Fruit fly (Drosophila melanogaster): Measurements from ENCODE around the gene Lgr1.
"Not testable (repeated sequence)": the region's sequence is repeated elsewhere in the genome, so short reads cannot be mapped to it uniquely, and the experiment has no call there.

Gene Lgr1

DNA sequence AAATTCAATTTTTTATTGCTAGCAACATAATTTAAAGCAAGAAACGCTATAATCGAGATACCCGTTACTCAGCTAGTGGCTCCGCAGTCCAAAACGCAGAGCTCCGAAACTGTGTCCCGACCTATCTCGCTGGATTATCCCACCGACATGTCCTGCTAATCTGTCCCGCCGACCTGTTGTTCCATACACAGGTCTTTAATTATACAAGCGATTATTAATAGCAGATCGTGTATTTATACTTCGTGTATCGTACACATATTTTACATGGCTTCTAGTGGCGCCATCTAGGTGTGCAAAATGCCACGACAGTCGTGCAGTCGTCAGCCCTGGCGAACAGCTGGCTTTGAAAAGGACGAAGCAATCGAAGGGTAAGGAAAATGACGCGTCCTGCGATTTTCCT is 7.7 kb downstream of the Lgr1 start, which contains the start of gene CG14321:
Gene CG14321 (plus strand): TSS at position 338 of the 400 bp plus-strand sequence.
- no peak for TF ChIP-seq Dll (optimal IDR thresholded peaks at IDR 0.05)
- TF ChIP-seq usp (GFP tag; optimal IDR thresholded peaks at IDR 0.05), result no peak
- TF ChIP-seq CG8478 (optimal IDR thresholded peaks at IDR 0.05), result no peak
- no peak for TF ChIP-seq psq (optimal IDR thresholded peaks at IDR 0.05)
- TF ChIP-seq EcR (GFP tag; optimal IDR thresholded peaks at IDR 0.05), result no peak
- no peak for TF ChIP-seq pan (optimal IDR thresholded peaks at IDR 0.05)

DNA sequence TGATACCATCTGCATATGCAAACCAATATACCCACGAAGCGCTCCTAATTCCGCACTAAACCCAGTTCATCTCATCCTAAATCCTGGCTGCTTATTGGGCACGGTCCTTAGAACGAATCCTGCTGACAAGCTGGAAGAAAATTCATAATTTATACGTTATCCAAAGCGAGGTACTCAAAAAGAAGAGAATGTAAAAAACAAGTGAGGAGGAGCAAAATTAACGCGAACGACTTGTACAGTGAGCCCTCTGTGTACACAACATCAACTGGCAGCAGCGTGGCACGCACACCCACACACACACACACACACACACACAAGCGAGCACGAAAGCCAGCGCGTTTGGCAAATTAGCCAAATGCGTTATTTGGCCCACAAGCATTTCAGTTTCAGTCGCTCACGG is 10.7 kb downstream of the Lgr1 start, which contains the start of gene TyrRII:
Gene TyrRII (plus strand): TSS at position 301 of the 400 bp plus-strand sequence.
- TF ChIP-seq usp (GFP tag; optimal IDR thresholded peaks at IDR 0.05), result no peak
- no peak for TF ChIP-seq EcR (GFP tag; optimal IDR thresholded peaks at IDR 0.05)
- TF ChIP-seq psq (optimal IDR thresholded peaks at IDR 0.05), result no peak
- no peak for TF ChIP-seq Dll (optimal IDR thresholded peaks at IDR 0.05)
- no peak for TF ChIP-seq CG8478 (optimal IDR thresholded peaks at IDR 0.05)
- TF ChIP-seq pan (optimal IDR thresholded peaks at IDR 0.05), result no peak

DNA sequence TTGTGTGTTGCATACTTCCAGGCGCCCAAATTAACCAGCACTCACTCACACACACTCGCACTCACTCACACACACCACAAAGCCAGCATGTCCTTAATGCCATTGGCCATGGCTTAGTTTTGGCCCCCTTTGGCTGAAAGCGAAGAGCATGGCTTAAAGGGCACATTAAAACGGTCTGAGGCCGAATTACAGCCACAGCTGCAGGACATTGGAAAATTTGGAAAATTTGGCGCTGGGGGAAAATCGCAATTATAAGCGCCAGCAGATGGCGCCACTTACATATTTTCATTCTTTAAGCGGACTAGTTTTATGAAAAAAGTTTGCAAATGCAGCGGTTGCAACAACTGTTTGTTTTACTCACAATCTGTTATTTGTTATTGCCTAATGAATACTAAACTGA is 17.0 kb downstream of the Lgr1 start:
- TF ChIP-seq pan (optimal IDR thresholded peaks at IDR 0.05) (no peak), Dll (optimal IDR thresholded peaks at IDR 0.05) (no peak), EcR (GFP tag; optimal IDR thresholded peaks at IDR 0.05) (no peak), psq (optimal IDR thresholded peaks at IDR 0.05) (no peak), CG8478 (optimal IDR thresholded peaks at IDR 0.05) (no peak), usp (GFP tag; optimal IDR thresholded peaks at IDR 0.05) (no peak)

DNA sequence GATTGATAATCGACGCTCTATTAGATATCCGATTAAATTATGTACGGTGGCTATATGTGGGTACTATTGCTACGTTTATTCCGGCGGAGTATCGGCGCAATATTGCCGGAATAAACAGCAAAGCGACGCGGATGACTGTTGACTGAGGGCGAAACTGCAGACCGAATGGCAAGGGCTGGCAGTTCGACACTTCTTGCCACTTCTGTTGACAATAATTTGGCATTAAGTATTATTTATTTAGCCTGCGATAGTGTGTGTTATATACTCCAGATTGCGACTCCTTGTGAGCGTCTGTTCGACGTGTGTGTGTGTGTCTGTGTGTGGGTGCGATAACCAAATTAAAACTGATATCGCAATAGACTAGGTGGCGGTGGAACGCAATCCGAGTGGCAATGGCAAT is 33.3 kb downstream of the Lgr1 start:
- TF ChIP-seq CG8478 (optimal IDR thresholded peaks at IDR 0.05) (no peak), Dll (optimal IDR thresholded peaks at IDR 0.05) (no peak), EcR (GFP tag; optimal IDR thresholded peaks at IDR 0.05) (no peak), psq (optimal IDR thresholded peaks at IDR 0.05) (no peak), pan (optimal IDR thresholded peaks at IDR 0.05) (no peak), usp (GFP tag; optimal IDR thresholded peaks at IDR 0.05) (no peak)

DNA sequence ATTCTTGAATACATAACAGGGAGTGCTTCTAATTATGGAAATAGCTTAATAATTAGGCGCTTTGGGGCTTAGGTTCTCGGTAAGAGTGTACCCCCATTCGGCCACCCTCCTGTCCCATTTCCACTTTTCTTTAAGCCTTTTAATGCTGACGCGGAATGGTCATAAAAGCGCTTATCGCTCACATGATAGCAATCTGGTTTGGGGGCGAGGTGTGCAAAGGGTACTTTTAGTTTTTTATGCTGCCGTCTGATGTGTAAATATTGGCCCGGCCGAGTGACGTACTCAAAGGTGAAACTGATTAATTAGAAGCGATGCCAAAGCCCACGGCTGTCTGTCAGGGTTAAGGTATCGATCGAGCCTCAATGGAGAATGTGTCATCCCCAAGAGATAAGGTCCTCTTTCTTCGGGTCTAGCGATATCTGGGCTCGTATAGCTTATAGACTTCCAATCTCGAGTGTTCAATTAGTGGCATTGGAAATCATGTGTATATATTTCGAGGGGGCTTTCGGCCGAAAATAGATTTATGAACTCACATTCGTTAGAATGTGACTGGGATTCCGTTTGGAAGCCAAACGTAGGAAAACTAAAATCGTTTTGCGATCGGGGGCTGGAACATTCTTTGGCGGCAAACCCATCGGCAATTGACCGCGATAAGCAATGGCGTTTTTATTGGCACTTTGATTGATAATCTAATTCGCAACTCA is 34.3 kb downstream of the Lgr1 start:
- TF ChIP-seq CG8478 (optimal IDR thresholded peaks at IDR 0.05) (no peak), Dll (optimal IDR thresholded peaks at IDR 0.05) (no peak), usp (GFP tag; optimal IDR thresholded peaks at IDR 0.05) (no peak), pan (optimal IDR thresholded peaks at IDR 0.05) (no peak), EcR (GFP tag; optimal IDR thresholded peaks at IDR 0.05) (no peak), psq (optimal IDR thresholded peaks at IDR 0.05) (no peak)

DNA sequence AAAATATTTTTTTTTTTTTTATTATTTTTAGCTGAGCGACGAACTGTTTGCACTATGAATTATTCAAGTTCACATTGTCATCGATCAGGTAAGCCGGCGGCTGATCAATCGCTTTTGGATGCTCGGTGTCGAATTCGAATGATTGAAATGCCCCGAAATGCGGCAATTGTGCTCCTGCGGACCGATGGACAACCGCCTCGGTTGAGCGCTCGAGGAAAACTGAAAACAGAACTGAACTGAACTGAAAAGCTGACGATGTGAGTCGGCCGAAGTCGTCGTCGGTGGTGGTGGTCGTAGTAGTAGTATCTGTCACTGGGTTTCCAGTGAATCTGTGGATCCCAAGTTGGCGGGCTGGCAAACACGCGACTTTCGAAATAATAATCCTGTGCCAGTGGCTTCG is 36.7 kb downstream of the Lgr1 start:
- TF ChIP-seq pan (optimal IDR thresholded peaks at IDR 0.05) (no peak), psq (optimal IDR thresholded peaks at IDR 0.05) (no peak), Dll (optimal IDR thresholded peaks at IDR 0.05) (no peak)

DNA sequence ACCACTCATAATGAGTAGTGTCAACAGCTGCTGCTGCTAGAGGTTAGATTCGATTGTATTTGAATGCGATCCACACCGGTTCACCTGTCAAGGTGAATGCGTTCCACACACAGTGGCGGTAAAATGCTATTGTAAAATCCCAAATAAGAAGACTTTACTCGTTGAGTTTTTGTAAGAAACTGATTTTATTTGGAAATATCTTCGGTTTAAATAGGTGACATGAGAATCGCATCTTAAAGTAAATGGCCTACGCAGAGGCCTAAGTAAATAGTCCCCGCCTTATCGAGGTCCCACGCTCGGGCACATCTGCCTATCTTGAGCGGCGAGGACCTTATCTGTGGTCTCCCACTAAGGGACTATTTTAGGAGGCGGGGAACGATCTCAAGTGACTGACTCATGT is 37.5 kb downstream of the Lgr1 start, which contains the start of gene TyrR:
Gene TyrR (minus strand): TSS at position 101 of the 400 bp plus-strand sequence.
- not testable (repeated sequence) for TF ChIP-seq EcR (GFP tag; optimal IDR thresholded peaks at IDR 0.05); usp (GFP tag; optimal IDR thresholded peaks at IDR 0.05); pan (optimal IDR thresholded peaks at IDR 0.05)

DNA sequence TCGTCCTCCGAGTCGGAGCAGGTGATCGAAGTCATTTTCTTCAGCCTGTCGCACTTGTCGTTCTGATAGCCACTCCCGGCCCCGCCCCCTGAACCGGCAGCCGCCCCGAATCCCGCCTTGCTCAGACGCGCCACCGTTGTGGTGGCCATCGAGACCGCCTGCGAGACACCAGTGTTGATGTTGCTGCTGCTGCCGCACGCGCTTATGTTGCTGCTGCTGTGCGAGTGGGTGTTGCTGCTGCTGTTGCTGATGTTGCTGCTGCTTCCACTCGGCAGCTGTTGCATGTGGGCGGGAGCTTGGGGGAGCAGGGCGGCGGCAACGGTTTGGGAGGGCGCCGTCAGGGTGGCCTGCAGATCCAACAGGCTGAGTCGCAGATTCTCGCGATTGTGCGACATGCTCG is 48.3 kb downstream of the Lgr1 start:
- no peak for TF ChIP-seq psq (optimal IDR thresholded peaks at IDR 0.05)
- TF ChIP-seq usp (GFP tag; optimal IDR thresholded peaks at IDR 0.05), result no peak
- no peak for TF ChIP-seq EcR (GFP tag; optimal IDR thresholded peaks at IDR 0.05)
- TF ChIP-seq CG8478 (optimal IDR thresholded peaks at IDR 0.05), result no peak
- TF ChIP-seq Dll (optimal IDR thresholded peaks at IDR 0.05), result no peak
- no peak for TF ChIP-seq pan (optimal IDR thresholded peaks at IDR 0.05)

DNA sequence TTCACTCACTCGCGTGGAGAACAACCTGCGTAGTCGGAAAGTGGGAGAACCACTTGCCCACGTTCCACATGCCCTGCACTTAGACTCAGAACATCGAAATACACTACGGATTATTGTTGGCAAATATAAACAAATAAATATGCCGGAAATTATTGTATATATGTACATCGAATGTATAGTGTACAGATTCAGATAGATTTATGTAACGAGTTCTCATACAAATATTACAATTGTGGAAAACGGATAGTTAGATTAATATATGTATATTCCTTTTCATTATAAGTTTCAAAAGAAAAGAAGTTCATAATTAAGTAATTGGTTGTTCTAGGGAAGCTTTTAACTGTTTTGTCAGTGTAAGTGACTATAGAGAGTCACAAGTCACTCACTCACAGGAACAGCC is 49.0 kb downstream of the Lgr1 start:
- TF ChIP-seq usp (GFP tag; optimal IDR thresholded peaks at IDR 0.05) (no peak), Dll (optimal IDR thresholded peaks at IDR 0.05) (no peak), EcR (GFP tag; optimal IDR thresholded peaks at IDR 0.05) (no peak), CG8478 (optimal IDR thresholded peaks at IDR 0.05) (no peak), pan (optimal IDR thresholded peaks at IDR 0.05) (no peak), psq (optimal IDR thresholded peaks at IDR 0.05) (no peak)

DNA sequence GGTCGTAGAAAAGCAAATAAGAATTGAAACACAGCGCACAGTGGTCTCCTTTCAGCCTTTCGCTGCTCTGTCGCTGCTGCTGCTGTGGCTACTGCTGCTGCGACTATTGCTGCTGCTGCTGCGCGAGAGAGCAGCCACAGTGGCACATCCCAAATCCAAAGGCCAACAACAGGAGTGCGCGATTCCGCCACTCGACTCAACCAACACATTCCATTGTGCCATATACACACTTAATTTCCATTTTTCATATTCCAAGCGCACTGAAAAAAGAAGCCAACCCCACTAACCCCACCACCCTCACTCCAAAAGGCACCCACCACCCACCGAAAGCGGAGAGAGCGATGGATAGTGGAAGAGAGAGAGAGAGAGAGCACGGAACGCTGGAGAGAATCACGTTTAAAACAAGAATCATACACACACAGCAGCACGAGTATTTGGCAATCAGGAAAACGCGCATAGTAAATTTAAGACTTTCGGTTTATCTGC is 50.6 kb downstream of the Lgr1 start:
- TF ChIP-seq EcR (GFP tag; optimal IDR thresholded peaks at IDR 0.05) (no peak), psq (optimal IDR thresholded peaks at IDR 0.05) (no peak), Dll (optimal IDR thresholded peaks at IDR 0.05) (no peak), CG8478 (optimal IDR thresholded peaks at IDR 0.05) (no peak), usp (GFP tag; optimal IDR thresholded peaks at IDR 0.05) (no peak), pan (optimal IDR thresholded peaks at IDR 0.05) (no peak)

DNA sequence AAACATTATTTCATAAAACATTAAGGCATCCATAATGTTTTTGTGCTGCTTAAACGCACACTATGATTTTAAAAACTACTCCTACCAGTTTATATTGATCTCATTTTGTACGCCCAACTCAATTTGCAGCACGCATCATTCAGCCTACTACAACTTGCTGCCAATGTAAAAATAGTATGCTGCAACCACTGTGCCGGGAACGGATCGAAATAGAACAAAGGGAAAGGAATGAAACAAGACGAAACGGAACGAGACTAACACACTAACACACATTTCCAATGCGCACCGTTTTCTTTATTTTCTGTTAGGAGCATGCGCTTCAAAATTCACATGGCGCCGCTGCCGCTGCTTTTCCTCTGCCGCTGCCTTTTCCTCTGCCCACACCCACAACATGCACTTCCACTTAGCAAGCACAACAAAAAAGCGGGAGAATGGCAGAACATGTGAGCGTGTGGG is 51.4 kb downstream of the Lgr1 start:
- TF ChIP-seq CG8478 (optimal IDR thresholded peaks at IDR 0.05), result no peak
- TF ChIP-seq psq (optimal IDR thresholded peaks at IDR 0.05), result no peak
- no peak for TF ChIP-seq EcR (GFP tag; optimal IDR thresholded peaks at IDR 0.05)
- no peak for TF ChIP-seq pan (optimal IDR thresholded peaks at IDR 0.05)
- TF ChIP-seq usp (GFP tag; optimal IDR thresholded peaks at IDR 0.05), result no peak
- TF ChIP-seq Dll (optimal IDR thresholded peaks at IDR 0.05), result no peak

DNA sequence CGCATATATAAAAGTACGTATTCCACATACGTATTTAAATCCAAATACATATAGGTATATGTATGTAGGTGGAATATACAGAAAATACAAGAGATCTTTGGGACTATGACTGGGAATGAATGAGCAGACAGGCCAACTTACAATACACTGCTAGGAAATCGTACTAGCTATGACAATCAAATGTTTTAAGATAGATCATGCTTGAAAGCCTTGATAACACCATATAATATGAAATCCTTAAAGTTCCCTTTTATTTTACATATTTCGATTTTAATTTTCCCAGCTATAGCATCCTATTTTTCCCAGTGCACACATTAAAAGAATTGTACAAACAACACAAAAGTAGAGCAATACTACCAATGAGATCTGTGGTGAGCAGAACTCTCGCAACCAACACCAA is 55.8 kb downstream of the Lgr1 start:
- TF ChIP-seq EcR (GFP tag; optimal IDR thresholded peaks at IDR 0.05) (no peak), Dll (optimal IDR thresholded peaks at IDR 0.05) (no peak), usp (GFP tag; optimal IDR thresholded peaks at IDR 0.05) (no peak), psq (optimal IDR thresholded peaks at IDR 0.05) (no peak), pan (optimal IDR thresholded peaks at IDR 0.05) (no peak)

Data from whole organism.